Fruit fly (Drosophila melanogaster) whole organism, adult: Measurements from ENCODE around the gene mesh.

Experiments used
- CG11617 ChIP-seq: fragments of 200-800 bp; sonication (Bioruptor generic); optimal IDR thresholded peaks from 2 replicates; lab custom pipeline; 2017; ENCODE audit warnings: mild to moderate bottlenecking, missing biosample characterization, missing genetic modification reagents, missing genetic modification characterization
- CG12768 ChIP-seq: fragments of 200-800 bp; sonication (Bioruptor generic); optimal IDR thresholded peaks from 2 replicates; lab custom pipeline; 2017; ENCODE audit warnings: missing biosample characterization, missing genetic modification characterization, mild to moderate bottlenecking, moderate library complexity, missing genetic modification reagents
- CG14711 ChIP-seq: fragments of 200-800 bp; sonication (Bioruptor generic); optimal IDR thresholded peaks from 2 replicates; lab custom pipeline; 2018; ENCODE audit warnings: missing biosample characterization, mild to moderate bottlenecking, missing genetic modification characterization, moderate library complexity
- CG1620 ChIP-seq: fragments of 200-800 bp; sonication (Bioruptor generic); optimal IDR thresholded peaks from 2 replicates; lab custom pipeline; 2016; ENCODE audit warnings: missing biosample characterization, missing genetic modification characterization
- CG33017 ChIP-seq: fragments of 200-800 bp; sonication (Bioruptor generic); optimal IDR thresholded peaks from 2 replicates; lab custom pipeline; 2018; ENCODE audit warnings: missing biosample characterization, mild to moderate bottlenecking, missing genetic modification characterization, moderate library complexity
- CG5204 ChIP-seq: fragments of 200-800 bp; sonication (Bioruptor generic); optimal IDR thresholded peaks from 2 replicates; lab custom pipeline; 2016; ENCODE audit warnings: missing biosample characterization, missing genetic modification characterization
- CG7045 ChIP-seq: fragments of 200-800 bp; sonication (Bioruptor generic); optimal IDR thresholded peaks from 2 replicates; lab custom pipeline; 2017; ENCODE audit warnings: missing biosample characterization, mild to moderate bottlenecking, missing genetic modification characterization
- CG7101 ChIP-seq: fragments of 200-800 bp; sonication (Bioruptor generic); optimal IDR thresholded peaks from 2 replicates; lab custom pipeline; 2018; ENCODE audit warnings: missing biosample characterization, mild to moderate bottlenecking, missing genetic modification characterization, moderate library complexity
- Clk ChIP-seq: fragments of 200-800 bp; sonication (Bioruptor generic); optimal IDR thresholded peaks from 2 replicates; lab custom pipeline; 2017; ENCODE audit warnings: missing biosample characterization, missing genetic modification characterization
- Crg-1 ChIP-seq: fragments of 200-800 bp; sonication (Bioruptor generic); optimal IDR thresholded peaks from 2 replicates; lab custom pipeline; 2016; ENCODE audit warnings: missing biosample characterization, missing genetic modification characterization
- Hr96 ChIP-seq: fragments of 200-800 bp; sonication (Bioruptor generic); optimal IDR thresholded peaks from 2 replicates; lab custom pipeline; 2016; ENCODE audit warnings: missing biosample characterization, missing genetic modification characterization
- Mnt ChIP-seq: fragments of 200-800 bp; sonication (Bioruptor generic); optimal IDR thresholded peaks from 2 replicates; lab custom pipeline; 2016; ENCODE audit warnings: missing biosample characterization, mild to moderate bottlenecking, missing genetic modification characterization
- bab1 ChIP-seq: fragments of 200-800 bp; sonication (Bioruptor generic); optimal IDR thresholded peaks from 3 replicates; lab custom pipeline; 2019; ENCODE audit warnings: missing biosample characterization, mild to moderate bottlenecking, missing genetic modification characterization, moderate library complexity
- cic ChIP-seq: fragments of 200-800 bp; sonication (Bioruptor generic); optimal IDR thresholded peaks from 2 replicates; lab custom pipeline; 2017; ENCODE audit warnings: missing biosample characterization, mild to moderate bottlenecking, missing genetic modification characterization, moderate library complexity
- cnc ChIP-seq, 2 experiments: fragments of >200 bp; optimal IDR thresholded peaks; 2 replicates each; lab custom pipeline; 2017
- kay ChIP-seq: fragments of 200-800 bp; sonication (Bioruptor generic); peaks from one replicate; lab custom pipeline; 2016; ENCODE audit warnings: missing biosample characterization, missing genetic modification characterization, borderline replicate concordance
- ovo ChIP-seq: fragments of 200-800 bp; sonication (Bioruptor generic); optimal IDR thresholded peaks from 2 replicates; lab custom pipeline; 2016; ENCODE audit warnings: missing biosample characterization, missing genetic modification characterization
- pad ChIP-seq: fragments of 200-800 bp; sonication (Bioruptor generic); optimal IDR thresholded peaks from 3 replicates; lab custom pipeline; 2017; ENCODE audit warnings: missing biosample characterization, missing genetic modification characterization, mild to moderate bottlenecking, moderate library complexity, missing genetic modification reagents
- tj ChIP-seq: fragments of 200-800 bp; sonication (Bioruptor generic); optimal IDR thresholded peaks from 3 replicates; lab custom pipeline; 2017; ENCODE audit warnings: missing biosample characterization, mild to moderate bottlenecking, missing genetic modification characterization, moderate library complexity
- toe ChIP-seq: fragments of 200-800 bp; sonication (Bioruptor generic); optimal IDR thresholded peaks from 2 replicates; lab custom pipeline; 2016; ENCODE audit warnings: missing biosample characterization, missing genetic modification characterization

mesh gene

DNA sequence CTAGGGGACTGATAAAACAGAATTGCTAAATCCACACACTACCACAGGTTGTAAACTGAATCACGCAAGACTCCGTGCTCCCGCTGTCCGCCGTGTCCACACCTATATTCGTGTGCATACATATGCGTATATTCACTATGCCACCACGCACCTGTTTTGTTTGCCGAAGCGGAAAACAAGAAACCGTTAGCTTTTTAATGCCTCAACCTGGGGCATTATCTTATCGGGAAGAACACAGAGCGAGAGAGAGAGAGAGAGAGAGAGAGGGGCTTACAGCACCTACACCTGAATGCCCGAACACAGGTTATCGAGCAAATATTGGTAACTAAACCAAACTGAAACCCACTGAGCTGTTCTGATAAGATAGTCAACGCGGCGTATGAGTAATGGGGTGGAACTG, 935 bp downstream of the mesh start:
- TF ChIP-seq CG7101 (tag; lab: Kevin White, UChicago) (no peak), CG5204 (GFP tag; lab: Kevin White, UChicago) (no peak), tj (GFP tag; lab: Kevin White, UChicago) (no peak), Hr96 (GFP tag; lab: Kevin White, UChicago) (peak; percentile 17), Mnt (GFP tag; lab: Kevin White, UChicago) (no peak), ovo (GFP tag; lab: Kevin White, UChicago) (peak; percentile 65), cic (GFP tag; lab: Kevin White, UChicago) (peak; percentile 46)

DNA sequence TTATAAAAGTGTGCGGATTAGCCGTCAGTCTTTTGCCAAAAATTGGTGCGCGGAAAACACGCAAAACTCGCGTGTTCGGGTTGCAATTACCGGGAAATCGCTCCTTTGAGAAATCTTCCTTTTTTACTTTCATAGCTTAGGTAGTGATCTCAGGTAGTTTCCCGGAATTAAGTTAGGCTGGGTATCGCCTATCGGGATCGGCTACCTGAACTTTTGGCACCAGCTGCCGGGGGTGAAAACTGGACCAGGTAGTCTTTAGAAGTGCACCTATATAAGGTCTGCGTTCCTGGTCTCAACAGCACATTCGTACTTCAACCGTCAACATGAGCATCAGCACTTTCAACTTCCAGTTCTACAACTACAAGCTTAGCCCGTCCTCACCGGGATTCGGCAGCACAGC, 2.5 kb downstream of the mesh start, which contains the start of gene bnk:
TSS of gene bnk (plus strand) at position 301 of the 400 bp plus-strand sequence.
- TF ChIP-seq ovo (GFP tag; lab: Kevin White, UChicago): no peak
- TF ChIP-seq pad (GFP tag; lab: Kevin White, UChicago): no peak
- TF ChIP-seq Hr96 (GFP tag; lab: Kevin White, UChicago): no peak
- TF ChIP-seq CG7045: no peak
- TF ChIP-seq Crg-1 (GFP tag; lab: Kevin White, UChicago): no peak
- TF ChIP-seq CG11617: no peak
- TF ChIP-seq Mnt (GFP tag; lab: Kevin White, UChicago): no peak

DNA sequence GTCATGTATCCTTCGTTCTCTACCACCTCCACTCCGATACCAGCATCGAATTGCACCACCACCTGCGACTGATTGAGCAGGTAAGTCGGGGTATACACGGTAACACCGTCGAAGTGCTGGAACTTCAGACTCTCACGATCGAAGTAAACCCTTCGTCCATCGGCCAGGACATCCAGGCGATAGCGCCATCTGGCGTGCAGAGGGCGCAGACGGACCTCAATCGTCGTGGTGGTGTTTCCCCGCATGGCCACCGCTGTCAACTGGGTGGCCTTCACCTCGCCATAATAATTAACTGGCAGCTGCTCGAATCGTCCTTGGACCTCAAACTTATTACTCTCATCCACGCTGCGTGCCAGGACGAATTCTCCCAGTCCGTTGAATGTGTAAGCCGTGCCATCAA, 13.7 kb downstream of the mesh start:
- TF ChIP-seq Hr96 (GFP tag; lab: Kevin White, UChicago): no peak
- TF ChIP-seq Mnt (GFP tag; lab: Kevin White, UChicago): no peak
- no peak for TF ChIP-seq Clk (GFP tag; lab: Kevin White, UChicago)
- TF ChIP-seq CG14711 (tag; lab: Kevin White, UChicago): no peak
- no peak for TF ChIP-seq CG33017 (tag; lab: Kevin White, UChicago)
- TF ChIP-seq toe (GFP tag; lab: Kevin White, UChicago): no peak
- TF ChIP-seq Crg-1 (GFP tag; lab: Kevin White, UChicago): no peak
- TF ChIP-seq CG7101 (tag; lab: Kevin White, UChicago): no peak
- TF ChIP-seq cnc (optimal IDR thresholded peaks at IDR 0.05; lab: Kevin White, UChicago): no peak
- TF ChIP-seq pad (GFP tag; lab: Kevin White, UChicago): no peak
- no peak for TF ChIP-seq CG7045
- TF ChIP-seq kay (GFP tag; lab: Kevin White, UChicago): no peak
- TF ChIP-seq tj (GFP tag; lab: Kevin White, UChicago): no peak
- no peak for TF ChIP-seq CG12768
- TF ChIP-seq CG11617: no peak
- no peak for TF ChIP-seq CG1620
- no peak for TF ChIP-seq cic (GFP tag; lab: Kevin White, UChicago)

DNA sequence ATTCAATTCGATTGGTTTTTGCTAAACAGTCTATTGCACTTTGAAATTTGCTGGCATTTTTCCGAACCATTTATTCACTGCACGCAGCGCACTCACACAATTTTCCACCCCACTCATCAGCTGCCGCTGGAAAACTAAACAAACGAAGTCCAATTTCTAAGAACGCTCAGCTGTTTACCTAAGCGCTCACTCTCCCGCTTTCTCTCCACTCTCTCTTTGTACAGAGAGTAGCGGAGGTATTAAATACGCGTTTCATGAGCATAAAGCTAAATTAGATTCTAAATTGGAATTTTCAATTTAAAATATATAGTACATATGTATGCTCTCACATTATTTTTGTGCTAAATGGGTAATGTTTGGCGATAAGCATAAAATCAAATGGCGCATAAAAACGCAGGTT, 26.6 kb downstream of the mesh start, which contains the start of gene stops:
TSS of gene stops (minus strand) at position 139 of the 400 bp plus-strand sequence.
- peak; percentile 22 for TF ChIP-seq CG7101 (tag; lab: Kevin White, UChicago)
- peak; percentile 84 for TF ChIP-seq CG7045
- TF ChIP-seq CG1620: peak; percentile 39
- no peak for TF ChIP-seq CG12768
- peak; percentile 10 for TF ChIP-seq CG33017 (tag; lab: Kevin White, UChicago)
- no peak for TF ChIP-seq cnc (optimal IDR thresholded peaks at IDR 0.05; lab: Kevin White, UChicago)
- TF ChIP-seq CG14711 (tag; lab: Kevin White, UChicago): no peak
- peak; percentile 27 for TF ChIP-seq CG5204 (GFP tag; lab: Kevin White, UChicago)
- peak; percentile 56 for TF ChIP-seq Hr96 (GFP tag; lab: Kevin White, UChicago)
- peak; percentile 50 for TF ChIP-seq Crg-1 (GFP tag; lab: Kevin White, UChicago)
- TF ChIP-seq bab1 (GFP tag; lab: Kevin White, UChicago): no peak
- peak; percentile 34 for TF ChIP-seq cic (GFP tag; lab: Kevin White, UChicago)
- TF ChIP-seq kay (GFP tag; lab: Kevin White, UChicago): peak; percentile 74
- peak; percentile 53 for TF ChIP-seq pad (GFP tag; lab: Kevin White, UChicago)
- peak; percentile 76 for TF ChIP-seq toe (GFP tag; lab: Kevin White, UChicago)
- TF ChIP-seq CG11617: peak; percentile 39
- peak; percentile 52 for TF ChIP-seq Clk (GFP tag; lab: Kevin White, UChicago)
- peak; percentile 26 for TF ChIP-seq ovo (GFP tag; lab: Kevin White, UChicago)
- peak; percentile 39 for TF ChIP-seq Mnt (GFP tag; lab: Kevin White, UChicago)

DNA sequence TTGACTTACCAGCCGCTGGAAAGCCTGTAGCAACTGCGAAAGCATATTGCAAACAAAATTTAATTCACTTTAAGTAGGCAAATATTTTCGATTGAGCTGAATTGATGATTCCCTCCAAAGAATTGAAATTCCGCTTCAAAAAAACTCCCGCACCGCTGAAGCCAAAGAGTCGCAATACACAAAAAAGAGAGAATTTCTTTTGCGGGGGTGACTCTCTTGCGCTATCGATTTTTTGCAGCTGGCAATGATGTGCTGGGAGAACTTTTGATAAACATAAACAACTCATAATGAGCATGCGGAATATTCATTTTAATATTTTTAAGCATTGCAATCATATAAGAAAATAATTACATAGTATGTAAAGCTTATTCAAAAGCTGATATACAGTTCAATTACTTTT, 27.1 kb downstream of the mesh start:
- TF ChIP-seq CG7101 (tag; lab: Kevin White, UChicago) (no peak), tj (GFP tag; lab: Kevin White, UChicago) (no peak), Crg-1 (GFP tag; lab: Kevin White, UChicago) (no peak), CG33017 (tag; lab: Kevin White, UChicago) (no peak), CG11617 (no peak), CG1620 (no peak), Clk (GFP tag; lab: Kevin White, UChicago) (no peak), CG12768 (no peak), cnc (optimal IDR thresholded peaks at IDR 0.05; lab: Kevin White, UChicago) (no peak), pad (GFP tag; lab: Kevin White, UChicago) (no peak), cic (GFP tag; lab: Kevin White, UChicago) (no peak), bab1 (GFP tag; lab: Kevin White, UChicago) (no peak), kay (GFP tag; lab: Kevin White, UChicago) (no peak), CG14711 (tag; lab: Kevin White, UChicago) (no peak), CG5204 (GFP tag; lab: Kevin White, UChicago) (no peak), Mnt (GFP tag; lab: Kevin White, UChicago) (no peak), toe (GFP tag; lab: Kevin White, UChicago) (no peak)

DNA sequence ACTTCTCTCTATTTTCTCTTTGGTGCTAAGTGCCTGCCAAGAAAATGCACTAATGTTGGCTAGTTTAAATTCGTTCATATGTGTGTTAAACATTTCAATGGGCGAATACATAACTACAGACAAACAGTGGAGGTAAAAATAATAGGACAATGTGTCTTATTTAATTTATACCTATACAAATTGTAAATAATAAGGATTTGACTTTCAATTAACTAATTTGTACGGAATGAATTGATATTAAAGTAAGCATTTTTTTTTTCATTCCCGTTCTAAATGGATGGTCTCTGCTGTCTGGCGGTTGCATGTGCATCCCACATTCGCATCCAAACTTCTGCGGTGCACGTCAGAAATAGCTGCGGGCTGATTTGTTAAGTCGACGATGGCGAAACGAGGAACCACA, 48.6 kb downstream of the mesh start:
- no peak for TF ChIP-seq bab1 (GFP tag; lab: Kevin White, UChicago)
- TF ChIP-seq kay (GFP tag; lab: Kevin White, UChicago): peak; percentile 20
